Worm (Caenorhabditis elegans) whole organism, young adult: Measurements from ENCODE around the gene F02D10.2.
A peak's percentile ranks its signal among the peaks of the same experiment; 100 is the strongest.

Source experiments
- B0035.1 ChIP-seq: sonication (generic microtip); optimal IDR thresholded peaks from 2 replicates; lab custom pipeline; 2016; ENCODE audit warnings: missing genetic modification characterization, mild to moderate bottlenecking, missing compliant biosample characterization, missing genotype, missing genetic modification reagents
- B0261.1 ChIP-seq: sonication (generic microtip); optimal IDR thresholded peaks from 2 replicates; lab custom pipeline; 2016; ENCODE audit warnings: mild to moderate bottlenecking, missing genetic modification characterization, moderate library complexity, missing compliant biosample characterization
- C06A6.2 ChIP-seq: fragments of 200-800 bp; sonication (Bioruptor generic); conservative IDR thresholded peaks from 2 replicates; pipeline ENCODE4 v1.3.6; 2022; ENCODE audit warnings: missing genetic modification characterization, missing compliant biosample characterization
- C17E4.6 ChIP-seq: fragments of 200-800 bp; sonication (Bioruptor generic); IDR thresholded peaks from 2 replicates; pipeline ENCODE4 v1.3.6; 2022; ENCODE audit warnings: missing genetic modification reagents, missing genetic modification characterization, missing compliant biosample characterization
- F10E7.11 ChIP-seq: sonication (generic microtip); optimal IDR thresholded peaks from 2 replicates; lab custom pipeline; 2017; ENCODE audit warnings: mild to moderate bottlenecking, missing genetic modification characterization, moderate library complexity, missing compliant biosample characterization
- F22D6.2 ChIP-seq: sonication (generic microtip); optimal IDR thresholded peaks from 2 replicates; lab custom pipeline; 2016; ENCODE audit warnings: mild to moderate bottlenecking, missing genetic modification characterization, missing compliant biosample characterization
- F49E8.2 ChIP-seq: sonication (generic microtip); optimal IDR thresholded peaks from 3 replicates; lab custom pipeline; 2017; ENCODE audit warnings: missing genetic modification characterization, mild to moderate bottlenecking, missing compliant biosample characterization, antibody characterized with exemption, moderate library complexity; ENCODE audit not compliant: insufficient read depth
- F52B5.7 ChIP-seq: sonication (generic microtip); optimal IDR thresholded peaks from 2 replicates; lab custom pipeline; 2016; ENCODE audit warnings: mild to moderate bottlenecking, missing genetic modification characterization, missing compliant biosample characterization
- F57A8.1 ChIP-seq: fragments of 200-800 bp; sonication (Bioruptor generic); optimal IDR thresholded peaks from 2 replicates; lab custom pipeline; 2018; ENCODE audit warnings: mild to moderate bottlenecking, missing genetic modification characterization, moderate library complexity, missing compliant biosample characterization
- K11D2.4 ChIP-seq: fragments of 200-800 bp; sonication (Bioruptor generic); IDR thresholded peaks from 2 replicates; pipeline ENCODE4 v1.3.6; 2022; ENCODE audit warnings: missing genetic modification reagents, missing genetic modification characterization, missing compliant biosample characterization
- K12H6.12 ChIP-seq: fragments of 200-800 bp; sonication (Bioruptor generic); optimal IDR thresholded peaks from 2 replicates; lab custom pipeline; 2018; ENCODE audit warnings: mild to moderate bottlenecking, missing genetic modification characterization, missing compliant biosample characterization
- Y53G8AR.9 ChIP-seq: fragments of 200-800 bp; sonication (Bioruptor generic); conservative IDR thresholded peaks from 2 replicates; pipeline ENCODE4 v1.3.6; 2022; ENCODE audit warnings: missing genetic modification reagents, missing genetic modification characterization, missing compliant biosample characterization
- Y95B8A.8 ChIP-seq: fragments of 200-800 bp; sonication (Bioruptor generic); IDR thresholded peaks from 2 replicates; pipeline ENCODE4 v1.3.6; 2022; ENCODE audit warnings: missing genetic modification reagents, missing genetic modification characterization, missing compliant biosample characterization
- akir-1 ChIP-seq: fragments of 200-800 bp; sonication (Bioruptor generic); optimal IDR thresholded peaks from 2 replicates; lab custom pipeline; 2018; ENCODE audit warnings: mild to moderate bottlenecking, missing genetic modification characterization, moderate library complexity, missing compliant biosample characterization
- attf-5 ChIP-seq: fragments of 200-800 bp; sonication (Bioruptor generic); optimal IDR thresholded peaks from 2 replicates; lab custom pipeline; 2018; ENCODE audit warnings: mild to moderate bottlenecking, missing genetic modification characterization, missing compliant biosample characterization
- attf-6 ChIP-seq: fragments of 200-800 bp; sonication (Bioruptor generic); IDR thresholded peaks from 2 replicates; pipeline ENCODE4 v1.3.6; 2022; ENCODE audit warnings: missing genetic modification reagents, missing genetic modification characterization, missing compliant biosample characterization
- bed-1 ChIP-seq: fragments of 200-800 bp; sonication (Bioruptor generic); IDR thresholded peaks from 2 replicates; pipeline ENCODE4 v1.3.6; 2022; ENCODE audit warnings: missing genetic modification reagents, missing genetic modification characterization, missing compliant biosample characterization
- cebp-2 ChIP-seq: fragments of 200-800 bp; sonication (Bioruptor generic); IDR thresholded peaks from 2 replicates; pipeline ENCODE4 v1.3.6; 2022; ENCODE audit warnings: missing genetic modification characterization, missing compliant biosample characterization
- ceh-100 ChIP-seq: fragments of 200-800 bp; sonication (Bioruptor generic); IDR thresholded peaks from 2 replicates; pipeline ENCODE4 v1.3.6; 2022; ENCODE audit warnings: missing genetic modification reagents, missing genetic modification characterization, missing compliant biosample characterization
- ceh-27 ChIP-seq: fragments of 200-800 bp; sonication (Bioruptor generic); optimal IDR thresholded peaks from 2 replicates; lab custom pipeline; 2018; ENCODE audit warnings: mild to moderate bottlenecking, missing genetic modification characterization, moderate library complexity, missing compliant biosample characterization
- ceh-40 ChIP-seq: fragments of 200-800 bp; sonication (Bioruptor generic); IDR thresholded peaks from 2 replicates; pipeline ENCODE4 v1.3.6; 2022; ENCODE audit warnings: missing genetic modification characterization, missing compliant biosample characterization
- efl-1 ChIP-seq: fragments of 150-350 bp; optimal IDR thresholded peaks from 2 replicates; lab custom pipeline; 2014; ENCODE audit warnings: missing biosample characterization, missing genetic modification reagents, missing genetic modification characterization
- egl-44 ChIP-seq: fragments of 200-800 bp; sonication (Bioruptor generic); IDR thresholded peaks from 2 replicates; pipeline ENCODE4 v1.3.6; 2022; ENCODE audit warnings: missing genetic modification reagents, missing genetic modification characterization, missing compliant biosample characterization
- egrh-3 ChIP-seq: fragments of 200-800 bp; sonication (Bioruptor generic); IDR thresholded peaks from 2 replicates; pipeline ENCODE4 v1.3.6; 2022; ENCODE audit warnings: missing genetic modification reagents, missing genetic modification characterization, missing compliant biosample characterization
- ets-4 ChIP-seq: fragments of 200-800 bp; sonication (Bioruptor generic); optimal IDR thresholded peaks from 2 replicates; lab custom pipeline; 2018; ENCODE audit warnings: mild to moderate bottlenecking, missing genetic modification characterization, missing compliant biosample characterization
- gei-17 ChIP-seq: fragments of 200-800 bp; sonication (Bioruptor generic); optimal IDR thresholded peaks from 2 replicates; lab custom pipeline; 2018; ENCODE audit warnings: mild to moderate bottlenecking, missing genetic modification characterization, missing compliant biosample characterization
- hmg-1.2 ChIP-seq: fragments of 200-800 bp; sonication (Bioruptor generic); IDR thresholded peaks from 2 replicates; pipeline ENCODE4 v1.3.6; 2022; ENCODE audit warnings: missing genetic modification reagents, missing genetic modification characterization, missing compliant biosample characterization
- hrde-1 ChIP-seq: sonication (generic microtip); optimal IDR thresholded peaks from 2 replicates; lab custom pipeline; 2016; ENCODE audit warnings: missing genetic modification characterization, mild to moderate bottlenecking, missing compliant biosample characterization, moderate library complexity, missing genotype, missing genetic modification reagents, borderline replicate concordance
- hsf-1 ChIP-seq: fragments of 200-800 bp; sonication (Bioruptor generic); IDR thresholded peaks from 2 replicates; pipeline ENCODE4 v1.3.6; 2022; ENCODE audit warnings: missing genetic modification reagents, missing genetic modification characterization, missing compliant biosample characterization
- let-607 ChIP-seq, 2 experiments: fragments of 200-800 bp in 1 of 2; sonication (Bioruptor generic) in 1 of 2; sonication (generic microtip) in 1 of 2; optimal IDR thresholded peaks; 2 replicates each; lab custom pipeline; 2016 to 2018; ENCODE audit warnings: mild to moderate bottlenecking in 2 of 2, missing compliant biosample characterization in 2 of 2, missing genetic modification characterization in 2 of 2, moderate library complexity in 2 of 2, missing genotype in 1 of 2
- lsl-1 ChIP-seq: fragments of 200-800 bp; sonication (Bioruptor generic); optimal IDR thresholded peaks from 2 replicates; lab custom pipeline; 2018; ENCODE audit warnings: mild to moderate bottlenecking, missing genetic modification characterization, moderate library complexity, missing compliant biosample characterization
- madf-10 ChIP-seq: sonication (generic microtip); optimal IDR thresholded peaks from 2 replicates; lab custom pipeline; 2016; ENCODE audit warnings: mild to moderate bottlenecking, missing genetic modification characterization, missing compliant biosample characterization
- mxl-1 ChIP-seq: sonication (generic microtip); optimal IDR thresholded peaks from 2 replicates; lab custom pipeline; 2016; ENCODE audit warnings: missing genetic modification characterization, missing compliant biosample characterization
- nfya-1 ChIP-seq: sonication (generic microtip); optimal IDR thresholded peaks from 2 replicates; lab custom pipeline; 2017; ENCODE audit warnings: antibody characterized with exemption, missing compliant biosample characterization, missing genetic modification characterization, borderline replicate concordance; ENCODE audit not compliant: insufficient read depth
- nfya-2 ChIP-seq: fragments of 200-800 bp; sonication (Bioruptor generic); IDR thresholded peaks from 2 replicates; pipeline ENCODE4 v1.3.6; 2022; ENCODE audit warnings: missing genetic modification reagents, missing genetic modification characterization, missing compliant biosample characterization
- nfyb-1 ChIP-seq: fragments of 200-800 bp; sonication (Bioruptor generic); IDR thresholded peaks from 2 replicates; pipeline ENCODE4 v1.3.6; 2022; ENCODE audit warnings: missing genetic modification reagents, missing genetic modification characterization, missing compliant biosample characterization
- nhr-120 ChIP-seq: fragments of 200-800 bp; sonication (Bioruptor generic); IDR thresholded peaks from 2 replicates; pipeline ENCODE4 v1.3.6; 2022; ENCODE audit warnings: missing genetic modification characterization, missing compliant biosample characterization
- pbrm-1 ChIP-seq: fragments of 200-800 bp; sonication (Bioruptor generic); IDR thresholded peaks from 2 replicates; pipeline ENCODE4 v1.3.6; 2022; ENCODE audit warnings: missing genetic modification reagents, missing genetic modification characterization, missing compliant biosample characterization
- sdz-38 ChIP-seq: sonication (generic microtip); optimal IDR thresholded peaks from 2 replicates; lab custom pipeline; 2016; ENCODE audit warnings: missing genotype, missing genetic modification characterization, missing compliant biosample characterization
- snpc-4 ChIP-seq, 5 experiments: fragments of 150-350 bp in 1 of 5; sonication (generic microtip) in 4 of 5; optimal IDR thresholded peaks; 2 replicates each; lab custom pipeline; 2014 to 2018; ENCODE audit warnings: missing genetic modification characterization in 5 of 5, missing biosample characterization in 3 of 5, antibody characterized with exemption in 2 of 5, mild to moderate bottlenecking in 2 of 5, missing compliant biosample characterization in 2 of 5, missing genotype in 2 of 5, moderate library complexity in 2 of 5, missing genetic modification reagents in 1 of 5
- somi-1 ChIP-seq: fragments of 200-800 bp; sonication (Bioruptor generic); optimal IDR thresholded peaks from 2 replicates; lab custom pipeline; 2018; ENCODE audit warnings: mild to moderate bottlenecking, missing genetic modification characterization, missing compliant biosample characterization
- xnd-1 ChIP-seq: sonication (generic microtip); optimal IDR thresholded peaks from 2 replicates; lab custom pipeline; 2016; ENCODE audit warnings: missing genotype, missing genetic modification reagents, missing genetic modification characterization, missing compliant biosample characterization
- ztf-22 ChIP-seq: fragments of 200-800 bp; sonication (Bioruptor generic); optimal IDR thresholded peaks from 2 replicates; lab custom pipeline; 2018; ENCODE audit warnings: mild to moderate bottlenecking, missing genetic modification characterization, moderate library complexity, missing compliant biosample characterization
- ztf-25 ChIP-seq: fragments of 200-800 bp; sonication (Bioruptor generic); IDR thresholded peaks from 2 replicates; pipeline ENCODE4 v1.3.6; 2022; ENCODE audit warnings: missing genetic modification reagents, missing genetic modification characterization, missing compliant biosample characterization
- ztf-26 ChIP-seq: sonication (generic microtip); optimal IDR thresholded peaks from 2 replicates; lab custom pipeline; 2017; ENCODE audit warnings: missing genetic modification characterization, missing compliant biosample characterization
- ztf-3 ChIP-seq: fragments of 200-800 bp; sonication (Bioruptor generic); optimal IDR thresholded peaks from 2 replicates; lab custom pipeline; 2018; ENCODE audit warnings: mild to moderate bottlenecking, missing genetic modification characterization, missing compliant biosample characterization

The F02D10.2 gene

ce11 chrX:13463793-13464192, at the start of gene F02D10.2:
F02D10.2 (minus strand) TSS chrX:13463893.
- TF ChIP-seq F49E8.2 (no peak), K11D2.4 (GFP tag; lab: Robert Waterston, UW) (no peak), egl-44 (no peak), Y53G8AR.9 (GFP tag; lab: Robert Waterston, UW) (no peak), xnd-1 (tag; lab: Kevin White, UChicago) (no peak), attf-5 (GFP tag; lab: Kevin White, UChicago) (no peak), hmg-1.2 (GFP tag; lab: Robert Waterston, UW) (no peak), snpc-4 (GFP tag; optimal IDR thresholded peaks at IDR 0.05; lab: Kevin White, UChicago) (no peak), snpc-4 (tag; optimal IDR thresholded peaks at IDR 0.05; lab: Kevin White, UChicago) (no peak), Y95B8A.8 (GFP tag; lab: Robert Waterston, UW) (no peak), F10E7.11 (tag; lab: Kevin White, UChicago) (no peak), let-607 (tag; optimal IDR thresholded peaks at IDR 0.05; lab: Kevin White, UChicago) (no peak), ztf-25 (GFP tag; lab: Robert Waterston, UW) (no peak), egrh-3 (GFP tag; lab: Robert Waterston, UW) (no peak), F57A8.1 (GFP tag; lab: Kevin White, UChicago) (no peak), nfyb-1 (no peak), nhr-120 (GFP tag; lab: Robert Waterston, UW) (no peak), ceh-40 (no peak), ztf-22 (no peak)

- peak; percentile 4 for TF ChIP-seq F22D6.2 (tag; lab: Kevin White, UChicago)
- no peak for TF ChIP-seq hsf-1 (GFP tag; lab: Robert Waterston, UW)
- TF ChIP-seq ceh-100 (GFP tag; lab: Robert Waterston, UW): 0 out of 2 replicates have a peak, but pooled peaks have one; percentile 26
- TF ChIP-seq C17E4.6 (GFP tag; lab: Robert Waterston, UW): 0 out of 2 replicates have a peak, but pooled peaks have one; percentile 9
- TF ChIP-seq ztf-26 (tag; lab: Kevin White, UChicago): peak; percentile 62
- peak; percentile 59 for TF ChIP-seq gei-17
- TF ChIP-seq ztf-3 (GFP tag; lab: Kevin White, UChicago): no peak
- TF ChIP-seq F57A8.1 (GFP tag; lab: Kevin White, UChicago): peak; percentile 2
- no peak for TF ChIP-seq efl-1 (GFP tag; lab: Kevin White, UChicago)
- no peak for TF ChIP-seq attf-6 (GFP tag; lab: Robert Waterston, UW)
- TF ChIP-seq ceh-27 (GFP tag; lab: Kevin White, UChicago): peak; percentile 68
- peak; percentile 62 for TF ChIP-seq somi-1
- TF ChIP-seq cebp-2 (GFP tag; lab: Robert Waterston, UW): peak; percentile 93
- peak; percentile 50 for TF ChIP-seq mxl-1 (tag; lab: Kevin White, UChicago)
- TF ChIP-seq lsl-1 (GFP tag; lab: Kevin White, UChicago): no peak
- TF ChIP-seq xnd-1 (tag; lab: Kevin White, UChicago): no peak
- peak; percentile 57; the same call in 1 of the 2 replicates for TF ChIP-seq K11D2.4 (GFP tag; lab: Robert Waterston, UW)
- peak; percentile 79 for TF ChIP-seq madf-10 (tag; lab: Kevin White, UChicago)
- TF ChIP-seq snpc-4 (GFP tag; optimal IDR thresholded peaks at IDR 0.05; lab: Kevin White, UChicago): peak; percentile 64
- TF ChIP-seq snpc-4 (tag; optimal IDR thresholded peaks at IDR 0.05; lab: Kevin White, UChicago): peak; percentile 55 to 82 (median 74)
- peak; percentile 49 for TF ChIP-seq hrde-1 (tag; lab: Kevin White, UChicago)
- TF ChIP-seq nfya-2 (GFP tag; lab: Robert Waterston, UW): no peak
- TF ChIP-seq pbrm-1 (GFP tag; lab: Robert Waterston, UW): peak; percentile 88
- no peak for TF ChIP-seq C06A6.2 (GFP tag; lab: Robert Waterston, UW)
- TF ChIP-seq ets-4 (GFP tag; lab: Kevin White, UChicago): no peak
- no peak for TF ChIP-seq ztf-22
- peak; percentile 27 for TF ChIP-seq K12H6.12
- no peak for TF ChIP-seq nfya-1 (tag; lab: Kevin White, UChicago)
- no peak for TF ChIP-seq bed-1 (GFP tag; lab: Robert Waterston, UW)
- no peak for TF ChIP-seq B0035.1 (tag; lab: Kevin White, UChicago)
- peak; percentile 9 for TF ChIP-seq F52B5.7 (tag; lab: Kevin White, UChicago)
- TF ChIP-seq sdz-38 (tag; lab: Kevin White, UChicago): no peak
- TF ChIP-seq B0261.1 (tag; lab: Kevin White, UChicago): peak; percentile 87
- no peak for TF ChIP-seq akir-1 (GFP tag; lab: Kevin White, UChicago)
Observed at ce11 chrX:13511796-13512195, 48.1 kb upstream of the F02D10.2 start.
